Worm (Caenorhabditis elegans) whole organism, early embryonic: ENCODE measurements around the gene C09F12.3.

ENCODE experiments used
- B0310.2 ChIP-seq: sonication (generic microtip); optimal IDR thresholded peaks from 2 replicates; lab custom pipeline; 2016; ENCODE audit warnings: mild to moderate bottlenecking, missing genetic modification characterization, missing compliant biosample characterization
- F13C5.2 ChIP-seq: sonication (generic microtip); optimal IDR thresholded peaks from 2 replicates; lab custom pipeline; 2017; ENCODE audit warnings: mild to moderate bottlenecking, missing genetic modification characterization, inconsistent platforms, missing compliant biosample characterization
- ets-7 ChIP-seq: sonication (generic microtip); optimal IDR thresholded peaks from 2 replicates; lab custom pipeline; 2016; ENCODE audit warnings: missing genotype, missing genetic modification characterization, missing compliant biosample characterization
- hmg-4 ChIP-seq: fragments of 200-800 bp; sonication (Bioruptor generic); optimal IDR thresholded peaks from 2 replicates; lab custom pipeline; 2018; ENCODE audit warnings: mild to moderate bottlenecking, missing genetic modification characterization, missing compliant biosample characterization
- hnd-1 ChIP-seq: sonication (generic microtip); optimal IDR thresholded peaks from 2 replicates; lab custom pipeline; 2016; ENCODE audit warnings: missing genetic modification characterization, missing compliant biosample characterization
- tra-4 ChIP-seq: sonication (generic microtip); optimal IDR thresholded peaks from 2 replicates; lab custom pipeline; 2017; ENCODE audit warnings: missing genetic modification characterization, missing compliant biosample characterization

DNA sequence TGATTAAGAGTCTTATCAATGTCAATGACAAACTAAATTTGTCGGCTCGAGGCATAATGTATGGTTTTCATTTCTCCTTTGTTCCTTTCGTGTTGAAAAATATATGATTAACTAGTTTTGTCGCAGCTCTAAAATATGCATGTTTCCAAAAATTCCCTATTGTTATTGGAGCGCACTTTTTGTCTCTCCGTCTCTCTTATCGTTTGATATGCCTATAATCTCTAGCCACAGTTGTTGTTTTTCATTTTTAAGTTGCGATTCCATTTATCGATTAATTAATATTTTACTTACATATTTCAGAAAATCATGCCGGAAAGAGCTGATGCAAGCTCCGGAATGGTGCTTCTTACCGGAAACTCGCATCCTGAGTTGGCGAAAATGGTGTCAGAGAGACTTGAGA lies 30.7 kb upstream of the C09F12.3 start, which contains the start of gene W04G3.5:
- TF ChIP-seq tra-4 (tag; lab: Kevin White, UChicago) (no peak), hnd-1 (tag; lab: Kevin White, UChicago) (no peak), B0310.2 (tag; lab: Kevin White, UChicago) (no peak), ets-7 (no peak), hmg-4 (GFP tag; lab: Kevin White, UChicago) (no peak), F13C5.2 (tag; lab: Kevin White, UChicago) (no peak)
